Worm (Caenorhabditis elegans): Measurements from ENCODE around the gene sre-51.

sre-51 gene

DNA sequence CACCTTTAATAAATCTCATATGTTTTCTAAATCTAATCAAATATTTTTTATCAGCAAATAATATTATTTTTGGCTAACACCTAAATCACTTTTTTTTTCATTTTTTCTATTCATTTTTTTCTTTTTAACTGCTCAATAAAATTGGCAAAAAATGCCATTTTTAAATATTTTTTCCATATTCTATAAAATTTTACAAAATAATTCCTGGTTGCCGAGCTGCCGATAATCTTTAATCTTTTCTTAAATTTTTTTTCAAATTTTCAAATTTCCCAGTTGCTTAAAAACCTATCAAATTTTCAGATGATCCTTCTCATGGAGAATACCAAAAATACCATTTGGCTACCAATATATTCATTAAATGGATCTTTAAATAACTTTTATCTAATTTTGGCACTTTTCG, at the start of gene sre-51:
TSS of gene sre-51 (plus strand) at position 301 of the 400 bp plus-strand sequence.
- TF ChIP-seq ztf-29 (GFP tag; IDR thresholded peaks at IDR 0.05) (no peak), flt-1 (GFP tag; IDR thresholded peaks at IDR 0.05) (no peak), ref-1 (GFP tag; conservative IDR thresholded peaks at IDR 0.05) (no peak), tab-1 (GFP tag; IDR thresholded peaks at IDR 0.05) (no peak), T22C8.4 (GFP tag; IDR thresholded peaks at IDR 0.05) (no peak), klf-2 (GFP tag; conservative IDR thresholded peaks at IDR 0.05) (no peak), ztf-23 (GFP tag; IDR thresholded peaks at IDR 0.05) (no peak), cog-1 (tag; optimal IDR thresholded peaks at IDR 0.05) (no peak), med-1 (GFP tag; optimal IDR thresholded peaks at IDR 0.05; ENCODE audit: insufficient read depth) (no peak)

DNA sequence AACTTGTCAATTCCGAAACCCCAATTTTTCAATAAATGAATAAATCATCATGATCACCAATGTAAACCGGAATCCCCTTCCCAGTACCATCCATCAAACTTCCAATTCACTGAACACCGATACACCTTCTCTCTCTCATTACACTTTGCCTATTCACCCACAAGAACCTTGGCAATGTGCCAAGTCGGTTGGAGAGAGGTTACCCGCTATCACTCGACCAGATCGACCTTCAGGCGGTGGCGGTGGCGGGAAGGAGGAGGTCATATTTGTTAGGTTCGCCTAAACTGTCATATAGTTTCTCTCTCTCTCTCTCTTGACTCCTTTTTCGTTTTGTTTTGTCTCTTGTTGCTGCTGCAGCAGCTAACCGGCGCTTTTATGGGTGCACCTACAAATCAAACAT, 49.1 kb upstream of the sre-51 start:
- no peak for TF ChIP-seq T22C8.4 (GFP tag; IDR thresholded peaks at IDR 0.05)
- no peak for TF ChIP-seq cog-1 (tag; optimal IDR thresholded peaks at IDR 0.05)
- TF ChIP-seq ztf-23 (GFP tag; IDR thresholded peaks at IDR 0.05), result no peak
- no peak for TF ChIP-seq ref-1 (GFP tag; conservative IDR thresholded peaks at IDR 0.05)
- no peak for TF ChIP-seq tab-1 (GFP tag; IDR thresholded peaks at IDR 0.05)
- TF ChIP-seq ztf-29 (GFP tag; IDR thresholded peaks at IDR 0.05), result no peak

DNA sequence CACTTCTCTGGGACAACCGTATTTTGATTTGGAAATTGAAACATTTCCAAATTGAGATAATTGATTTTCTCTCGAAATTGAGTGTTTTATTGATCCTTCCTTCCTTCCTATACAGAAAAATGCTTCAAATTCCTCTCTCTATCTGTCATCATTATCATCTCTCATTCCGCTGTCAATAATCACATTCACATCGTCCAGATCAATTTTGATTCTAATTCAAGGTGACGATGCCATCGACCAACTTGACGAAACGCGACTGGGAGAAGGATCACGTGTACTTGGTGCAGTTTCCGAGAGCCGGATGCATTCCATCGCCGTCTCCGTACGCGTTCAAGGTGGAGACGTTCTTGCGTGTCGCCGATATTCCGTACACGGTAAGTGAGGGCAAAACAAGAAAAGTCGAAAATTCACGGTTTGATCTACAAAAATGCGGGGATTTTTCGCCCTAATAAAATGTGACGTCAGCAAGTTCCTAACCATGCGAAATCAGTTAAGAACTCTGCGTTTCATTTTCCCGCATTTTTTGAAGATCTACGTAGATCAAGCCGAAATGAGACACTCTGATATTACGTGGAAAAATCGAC, 47.6 kb upstream of the sre-51 start, which contains the start of gene faxc-1:
TSS of gene faxc-1 (plus strand) at position 222 of the 584 bp plus-strand sequence.
- TF ChIP-seq klf-2 (GFP tag; conservative IDR thresholded peaks at IDR 0.05) (no peak), flt-1 (GFP tag; IDR thresholded peaks at IDR 0.05) (no peak), tab-1 (GFP tag; IDR thresholded peaks at IDR 0.05) (no peak), med-1 (GFP tag; optimal IDR thresholded peaks at IDR 0.05; ENCODE audit: insufficient read depth) (no peak), cog-1 (tag; optimal IDR thresholded peaks at IDR 0.05) (no peak), T22C8.4 (GFP tag; IDR thresholded peaks at IDR 0.05) (no peak), ztf-23 (GFP tag; IDR thresholded peaks at IDR 0.05) (no peak), ztf-29 (GFP tag; IDR thresholded peaks at IDR 0.05) (no peak), ref-1 (GFP tag; conservative IDR thresholded peaks at IDR 0.05) (no peak)

DNA sequence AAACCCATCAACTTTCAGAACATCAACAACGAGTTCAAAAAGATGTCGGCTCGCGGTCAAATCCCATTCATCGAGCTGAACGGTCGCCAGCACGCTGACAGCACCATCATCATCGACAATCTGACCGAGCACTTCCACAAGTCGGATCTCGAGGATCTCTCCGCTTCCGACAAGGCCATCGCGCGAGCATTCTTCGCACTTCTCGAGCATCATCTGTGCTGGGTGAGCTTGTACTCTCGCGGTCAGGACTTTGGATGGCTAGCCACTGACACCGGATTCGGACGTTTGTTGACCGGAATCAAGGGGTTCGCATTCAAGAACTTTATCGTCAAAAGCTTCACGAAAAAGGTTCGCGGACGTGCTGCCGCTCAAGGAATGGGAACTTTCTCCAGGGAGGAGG, 46.8 kb upstream of the sre-51 start:
- TF ChIP-seq flt-1 (GFP tag; IDR thresholded peaks at IDR 0.05), result no peak
- TF ChIP-seq T22C8.4 (GFP tag; IDR thresholded peaks at IDR 0.05), result no peak
- TF ChIP-seq med-1 (GFP tag; optimal IDR thresholded peaks at IDR 0.05; ENCODE audit: insufficient read depth), result no peak
- TF ChIP-seq ztf-29 (GFP tag; IDR thresholded peaks at IDR 0.05), result no peak
- no peak for TF ChIP-seq ref-1 (GFP tag; conservative IDR thresholded peaks at IDR 0.05)
- TF ChIP-seq cog-1 (tag; optimal IDR thresholded peaks at IDR 0.05), result no peak

DNA sequence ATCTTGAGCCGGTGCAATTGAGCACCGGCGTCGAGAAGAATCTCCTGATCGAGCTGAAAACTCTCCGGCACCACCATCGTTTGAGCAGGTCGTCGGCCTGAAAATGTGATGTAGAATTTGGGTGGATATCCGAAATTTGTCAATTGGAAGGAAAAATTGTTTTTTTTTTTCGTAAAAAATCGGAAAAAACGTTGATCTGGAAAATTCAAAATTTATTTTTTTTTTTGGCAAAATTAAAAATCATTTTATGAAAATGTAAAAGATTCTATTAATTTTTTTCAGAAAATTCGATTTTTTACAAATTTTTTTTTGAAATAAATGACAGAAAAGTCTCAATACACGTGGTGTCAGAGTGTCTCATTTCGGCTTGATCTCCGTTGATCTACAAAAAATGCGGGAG, 45.5 kb upstream of the sre-51 start, which contains the start of gene tric-1B.1:
TSS of gene tric-1B.1 (minus strand) at position 101 of the 400 bp plus-strand sequence.
- TF ChIP-seq flt-1 (GFP tag; IDR thresholded peaks at IDR 0.05) (no peak), tab-1 (GFP tag; IDR thresholded peaks at IDR 0.05) (no peak), klf-2 (GFP tag; conservative IDR thresholded peaks at IDR 0.05) (no peak), ref-1 (GFP tag; conservative IDR thresholded peaks at IDR 0.05) (no peak), ztf-23 (GFP tag; IDR thresholded peaks at IDR 0.05) (no peak), T22C8.4 (GFP tag; IDR thresholded peaks at IDR 0.05) (no peak), cog-1 (tag; optimal IDR thresholded peaks at IDR 0.05) (no peak), ztf-29 (GFP tag; IDR thresholded peaks at IDR 0.05) (no peak), med-1 (GFP tag; optimal IDR thresholded peaks at IDR 0.05; ENCODE audit: insufficient read depth) (no peak)

DNA sequence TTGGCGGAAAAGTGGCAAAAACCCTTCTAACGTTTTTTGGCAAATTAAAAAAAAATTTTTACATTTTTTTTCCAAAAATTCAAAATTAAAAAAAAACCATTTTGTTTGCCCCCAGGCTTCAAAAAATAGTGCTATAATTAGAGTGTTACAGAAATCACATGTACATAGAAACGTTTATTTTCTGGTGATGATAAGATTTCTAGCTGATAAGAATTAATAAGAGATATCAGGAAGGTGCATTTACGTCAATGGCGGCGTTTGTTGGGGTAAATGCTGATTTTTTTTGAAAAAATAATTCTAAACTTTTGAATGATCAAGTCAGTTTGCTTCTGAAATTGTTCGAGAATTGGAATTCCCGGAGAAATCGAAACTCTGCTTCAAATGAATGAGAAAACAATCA, 44.9 kb upstream of the sre-51 start:
- no peak for TF ChIP-seq flt-1 (GFP tag; IDR thresholded peaks at IDR 0.05)
- TF ChIP-seq ztf-23 (GFP tag; IDR thresholded peaks at IDR 0.05), result no peak
- TF ChIP-seq med-1 (GFP tag; optimal IDR thresholded peaks at IDR 0.05; ENCODE audit: insufficient read depth), result no peak
- TF ChIP-seq T22C8.4 (GFP tag; IDR thresholded peaks at IDR 0.05), result no peak
- no peak for TF ChIP-seq cog-1 (tag; optimal IDR thresholded peaks at IDR 0.05)
- no peak for TF ChIP-seq ztf-29 (GFP tag; IDR thresholded peaks at IDR 0.05)
- TF ChIP-seq ref-1 (GFP tag; conservative IDR thresholded peaks at IDR 0.05), result no peak
- no peak for TF ChIP-seq tab-1 (GFP tag; IDR thresholded peaks at IDR 0.05)
- no peak for TF ChIP-seq klf-2 (GFP tag; conservative IDR thresholded peaks at IDR 0.05)

DNA sequence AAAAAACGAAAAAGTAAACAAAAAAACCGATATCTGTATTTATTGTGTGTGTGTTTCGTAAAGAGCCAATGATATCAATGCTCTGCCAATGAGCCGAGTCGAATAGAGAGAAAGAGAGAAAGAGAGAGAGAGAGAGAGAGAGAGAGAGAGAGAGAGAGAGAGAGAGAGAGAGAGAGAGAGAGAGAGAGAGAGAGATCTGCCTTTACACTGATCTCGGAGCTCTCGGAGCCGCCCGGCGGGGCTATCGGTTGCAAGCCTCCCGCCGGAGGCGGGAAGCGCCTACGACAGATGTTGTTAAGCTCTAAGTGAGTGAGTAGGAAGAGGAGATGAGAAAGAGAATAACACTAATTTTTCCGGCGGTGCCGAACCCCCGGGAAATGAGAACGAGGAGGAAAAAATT, 42.8 kb upstream of the sre-51 start:
- no peak for TF ChIP-seq ztf-29 (GFP tag; IDR thresholded peaks at IDR 0.05)

DNA sequence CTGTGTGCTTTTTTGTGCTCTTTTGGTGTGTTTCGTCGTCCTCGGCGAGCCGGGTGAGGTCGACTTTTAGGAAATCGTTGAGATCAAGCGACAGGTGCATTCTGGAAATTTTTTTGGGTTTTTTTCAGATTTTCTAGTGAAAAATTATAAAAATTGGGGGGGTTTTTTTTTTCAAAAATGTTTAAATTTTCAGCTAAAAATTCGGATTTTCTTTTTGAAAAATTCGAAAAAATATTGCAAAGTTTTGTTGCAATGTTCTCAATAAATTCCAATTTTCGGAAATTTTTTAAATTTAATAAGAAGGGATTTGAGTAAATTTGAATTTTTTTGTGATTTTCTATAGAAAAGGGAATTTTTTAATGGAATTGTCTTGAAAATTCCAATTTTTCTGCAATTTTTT, 36.7 kb upstream of the sre-51 start, which contains the start of gene Y57A10A.27:
TSS of gene Y57A10A.27 (minus strand) at position 101 of the 400 bp plus-strand sequence.
- TF ChIP-seq ztf-29 (GFP tag; IDR thresholded peaks at IDR 0.05), result no peak
- TF ChIP-seq med-1 (GFP tag; optimal IDR thresholded peaks at IDR 0.05; ENCODE audit: insufficient read depth), result no peak
- TF ChIP-seq flt-1 (GFP tag; IDR thresholded peaks at IDR 0.05), result no peak
- TF ChIP-seq T22C8.4 (GFP tag; IDR thresholded peaks at IDR 0.05), result no peak
- TF ChIP-seq ref-1 (GFP tag; conservative IDR thresholded peaks at IDR 0.05), result no peak
- TF ChIP-seq tab-1 (GFP tag; IDR thresholded peaks at IDR 0.05), result no peak
- TF ChIP-seq ztf-23 (GFP tag; IDR thresholded peaks at IDR 0.05), result no peak
- TF ChIP-seq cog-1 (tag; optimal IDR thresholded peaks at IDR 0.05), result no peak
- no peak for TF ChIP-seq klf-2 (GFP tag; conservative IDR thresholded peaks at IDR 0.05)

DNA sequence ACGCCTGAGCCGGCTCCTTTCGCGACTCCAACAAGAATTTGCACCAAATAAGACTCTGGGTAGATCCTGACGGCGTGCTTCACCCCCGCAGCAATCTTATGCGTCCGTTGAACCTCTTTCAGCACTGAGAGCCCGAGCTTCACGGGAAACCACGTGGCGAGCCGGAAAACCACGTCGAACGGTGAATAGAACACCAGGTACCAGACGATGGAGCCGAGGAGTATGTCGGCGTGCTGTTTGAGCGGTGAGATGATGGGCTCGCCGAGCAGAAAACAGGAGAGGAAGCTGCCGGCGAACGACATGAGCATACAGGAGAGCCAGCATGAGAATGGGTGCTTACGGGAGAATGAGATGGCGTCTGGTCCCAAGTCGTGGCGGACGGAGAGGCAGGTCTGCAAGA, 33.1 kb upstream of the sre-51 start:
- TF ChIP-seq T22C8.4 (GFP tag; IDR thresholded peaks at IDR 0.05) (no peak), klf-2 (GFP tag; conservative IDR thresholded peaks at IDR 0.05) (no peak), tab-1 (GFP tag; IDR thresholded peaks at IDR 0.05) (no peak), ref-1 (GFP tag; conservative IDR thresholded peaks at IDR 0.05) (no peak), cog-1 (tag; optimal IDR thresholded peaks at IDR 0.05) (no peak), med-1 (GFP tag; optimal IDR thresholded peaks at IDR 0.05; ENCODE audit: insufficient read depth) (no peak), ztf-23 (GFP tag; IDR thresholded peaks at IDR 0.05) (no peak), ztf-29 (GFP tag; IDR thresholded peaks at IDR 0.05) (no peak), flt-1 (GFP tag; IDR thresholded peaks at IDR 0.05) (no peak)

DNA sequence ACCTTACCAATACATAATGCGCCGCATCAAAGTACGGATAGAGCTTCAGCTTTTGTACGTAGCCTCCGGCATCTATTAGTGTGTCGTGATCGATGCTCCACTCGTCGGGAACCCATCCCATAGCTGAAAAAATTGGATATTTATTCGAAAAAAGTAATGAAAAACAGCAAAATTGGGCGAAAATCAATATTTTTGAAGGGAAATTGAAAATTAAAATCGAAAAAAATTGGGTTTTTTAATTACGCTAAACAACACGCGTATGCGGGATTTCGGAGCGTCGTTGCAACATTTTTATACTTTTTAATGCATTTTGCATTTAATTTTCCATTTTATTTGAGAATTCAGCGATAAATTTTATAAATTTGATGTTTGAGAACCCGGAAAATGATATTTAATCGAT, 32.4 kb upstream of the sre-51 start, which contains the start of the genes tric-1B.2 and Y57A10A.29:
TSS of gene tric-1B.2 (minus strand) at position 129 of the 400 bp plus-strand sequence.
TSS of gene Y57A10A.29 (plus strand) at position 303 of the 400 bp plus-strand sequence.
- TF ChIP-seq cog-1 (tag; optimal IDR thresholded peaks at IDR 0.05), result no peak
- TF ChIP-seq ztf-29 (GFP tag; IDR thresholded peaks at IDR 0.05), result no peak
- no peak for TF ChIP-seq med-1 (GFP tag; optimal IDR thresholded peaks at IDR 0.05; ENCODE audit: insufficient read depth)
- TF ChIP-seq T22C8.4 (GFP tag; IDR thresholded peaks at IDR 0.05), result no peak
- no peak for TF ChIP-seq flt-1 (GFP tag; IDR thresholded peaks at IDR 0.05)

All from whole organism, midembryonic.